Worm (Caenorhabditis elegans) whole organism, L4/young adult: ENCODE data around the gene mig-10.

ENCODE experiments used
- W03F9.2 ChIP-seq: fragments of 150-350 bp; optimal IDR thresholded peaks from 2 replicates; lab custom pipeline; 2014; ENCODE audit warnings: missing biosample characterization, missing genetic modification characterization
- dao-5 ChIP-seq: sonication (generic microtip); optimal IDR thresholded peaks from 2 replicates; lab custom pipeline; 2016; ENCODE audit warnings: missing genotype, missing genetic modification characterization, moderate library complexity, missing compliant biosample characterization
- him-1 ChIP-seq: sonication (generic microtip); optimal IDR thresholded peaks from 2 replicates; lab custom pipeline; 2016; ENCODE audit warnings: missing genotype, missing genetic modification reagents, missing genetic modification characterization, missing compliant biosample characterization

DNA sequence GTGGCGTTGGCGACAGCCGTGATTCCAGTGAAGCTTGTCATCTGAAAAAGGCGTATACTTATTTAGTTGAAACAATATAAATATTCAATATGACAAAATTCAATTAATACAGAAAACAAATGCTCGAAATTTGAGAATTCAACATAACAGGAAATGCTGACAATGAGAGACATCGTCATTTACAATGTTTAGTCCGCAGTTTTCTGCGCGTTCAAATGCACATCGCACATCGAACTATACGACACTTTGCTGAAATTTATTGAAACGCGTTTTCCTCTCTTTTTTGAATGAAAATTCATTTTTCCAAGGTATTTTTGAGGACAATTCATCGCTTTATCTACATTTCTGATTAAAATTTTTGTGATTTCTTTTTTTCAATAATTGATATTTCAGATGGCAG lies 34.8 kb upstream of the mig-10 start, which contains the start of the genes pbs-6 and cids-1:
- TF ChIP-seq dao-5 (tag; lab: Kevin White, UChicago), result no peak
- no peak for TF ChIP-seq him-1 (tag; lab: Kevin White, UChicago)
- no peak for TF ChIP-seq W03F9.2 (tag; lab: Kevin White, UChicago)
